Worm (Caenorhabditis elegans) whole organism, early embryonic: ENCODE results near the gene cor-1.
"Not testable (repeated sequence)": the region's sequence is repeated elsewhere in the genome, so short reads cannot be mapped to it uniquely, and the experiment has no call there.

Experiments
- B0310.2 ChIP-seq: sonication (generic microtip); optimal IDR thresholded peaks from 2 replicates; lab custom pipeline; 2016; ENCODE audit warnings: mild to moderate bottlenecking, missing genetic modification characterization, missing compliant biosample characterization
- F13C5.2 ChIP-seq: sonication (generic microtip); optimal IDR thresholded peaks from 2 replicates; lab custom pipeline; 2017; ENCODE audit warnings: mild to moderate bottlenecking, missing genetic modification characterization, inconsistent platforms, missing compliant biosample characterization
- aly-1 ChIP-seq: sonication (generic microtip); optimal IDR thresholded peaks from 2 replicates; lab custom pipeline; 2016; ENCODE audit warnings: missing genetic modification characterization, missing compliant biosample characterization
- ama-1 ChIP-seq: fragments of 150-350 bp; optimal IDR thresholded peaks from 2 replicates; lab custom pipeline; 2014
- ceh-13 ChIP-seq: fragments of 200-800 bp; sonication (Bioruptor generic); optimal IDR thresholded peaks from 2 replicates; lab custom pipeline; 2018; ENCODE audit warnings: mild to moderate bottlenecking, missing genetic modification characterization, missing compliant biosample characterization
- ceh-36 ChIP-seq: sonication (generic microtip); optimal IDR thresholded peaks from 2 replicates; lab custom pipeline; 2016; ENCODE audit warnings: missing genetic modification characterization, inconsistent platforms, missing compliant biosample characterization
- ets-7 ChIP-seq: sonication (generic microtip); optimal IDR thresholded peaks from 2 replicates; lab custom pipeline; 2016; ENCODE audit warnings: missing genotype, missing genetic modification characterization, missing compliant biosample characterization
- flt-1 ChIP-seq: fragments of 200-800 bp; sonication (Bioruptor generic); IDR thresholded peaks from 2 replicates; pipeline ENCODE4 v1.3.6; 2022; ENCODE audit warnings: missing genetic modification characterization, missing compliant biosample characterization
- hmbx-1 ChIP-seq: sonication (generic microtip); optimal IDR thresholded peaks from 2 replicates; lab custom pipeline; 2016; ENCODE audit warnings: mild to moderate bottlenecking, missing genetic modification characterization, missing compliant biosample characterization
- hmg-4 ChIP-seq: fragments of 200-800 bp; sonication (Bioruptor generic); optimal IDR thresholded peaks from 2 replicates; lab custom pipeline; 2018; ENCODE audit warnings: mild to moderate bottlenecking, missing genetic modification characterization, missing compliant biosample characterization
- hnd-1 ChIP-seq: sonication (generic microtip); optimal IDR thresholded peaks from 2 replicates; lab custom pipeline; 2016; ENCODE audit warnings: missing genetic modification characterization, missing compliant biosample characterization
- pes-1 ChIP-seq: fragments of 200-800 bp; sonication (Bioruptor generic); IDR thresholded peaks from 2 replicates; pipeline ENCODE4 v1.3.6; 2022; ENCODE audit warnings: missing genetic modification reagents, missing genetic modification characterization, missing compliant biosample characterization
- scrt-1 ChIP-seq: fragments of 200-800 bp; sonication (Bioruptor generic); IDR thresholded peaks from 2 replicates; pipeline ENCODE4 v1.3.6; 2022; ENCODE audit warnings: missing genetic modification characterization, missing compliant biosample characterization
- sea-1 ChIP-seq: fragments of 200-800 bp; sonication (Bioruptor generic); conservative IDR thresholded peaks from 2 replicates; pipeline ENCODE4 v1.3.6; 2022; ENCODE audit warnings: missing genetic modification characterization, missing compliant biosample characterization
- tbx-11 ChIP-seq: fragments of 200-800 bp; sonication (Bioruptor generic); IDR thresholded peaks from 2 replicates; pipeline ENCODE4 v1.3.6; 2022; ENCODE audit warnings: missing genetic modification characterization, missing compliant biosample characterization
- tbx-37 ChIP-seq: fragments of 200-800 bp; sonication (Bioruptor generic); conservative IDR thresholded peaks from 2 replicates; pipeline ENCODE4 v1.3.6; 2022; ENCODE audit warnings: missing genetic modification reagents, missing genetic modification characterization, missing compliant biosample characterization
- tra-4 ChIP-seq: sonication (generic microtip); optimal IDR thresholded peaks from 2 replicates; lab custom pipeline; 2017; ENCODE audit warnings: missing genetic modification characterization, missing compliant biosample characterization

cor-1 gene

ce11 chrIII:10214540-10214979 is 34.4 kb upstream of the cor-1 start:
- peak; percentile 20 for TF ChIP-seq ama-1 (lab: Kevin White, UChicago)
- no peak for TF ChIP-seq pes-1 (GFP tag; lab: Robert Waterston, UW)

- TF ChIP-seq flt-1 (GFP tag; lab: Robert Waterston, UW) (no peak), F13C5.2 (tag; lab: Kevin White, UChicago) (no peak)
Observed at ce11 chrIII:10215882-10216281, 33.0 kb upstream of the cor-1 start.

DNA sequence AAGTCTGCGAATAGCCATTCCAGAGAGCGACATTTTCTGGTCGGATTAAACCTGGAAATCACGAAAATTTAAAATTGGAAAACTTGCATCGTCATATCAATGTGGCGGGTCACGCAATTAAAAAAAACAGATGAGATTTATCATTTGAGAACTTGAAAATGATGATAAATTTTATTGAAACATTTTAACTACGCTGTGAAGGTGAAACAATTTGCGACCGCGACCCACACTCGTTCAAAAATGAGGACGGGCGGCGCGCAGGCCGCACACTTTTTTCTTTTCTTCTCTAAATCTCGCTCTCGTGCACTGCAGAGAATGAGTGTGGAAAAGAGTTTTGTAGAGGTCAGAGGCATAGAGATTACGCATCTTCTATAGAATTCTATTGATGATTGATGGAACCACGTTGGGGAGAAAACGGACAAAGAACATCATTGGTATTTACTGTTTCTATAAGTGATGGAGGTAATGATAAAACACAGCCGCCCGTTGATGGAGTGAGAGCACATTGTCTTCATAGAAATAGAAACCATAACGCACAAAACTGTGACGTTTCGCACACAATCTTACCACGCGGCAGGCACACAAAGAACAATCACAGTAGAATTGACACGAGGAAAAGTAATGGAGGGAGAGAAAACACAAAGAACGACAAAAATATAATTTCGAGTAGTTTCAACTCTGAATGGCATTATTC is 32.2 kb upstream of the cor-1 start, which contains the start of gene cts-1:
Gene cts-1, minus strand, starts transcription at position 51 of the 694 bp plus-strand sequence.
- TF ChIP-seq hnd-1 (tag; lab: Kevin White, UChicago) (no peak), aly-1 (tag; lab: Kevin White, UChicago) (peak; percentile 28)

ce11 chrIII:10218587-10218986 is 30.3 kb upstream of the cor-1 start, which contains the start of the genes rde-4 and cox-14:
TSS of gene rde-4 (minus strand) at chrIII:10218646.
TSS of gene cox-14 (plus strand) at chrIII:10218942.
- TF ChIP-seq ceh-36 (tag; lab: Kevin White, UChicago) (no peak), hmbx-1 (tag; lab: Kevin White, UChicago) (no peak), tra-4 (tag; lab: Kevin White, UChicago) (no peak), ets-7 (tag; lab: Kevin White, UChicago) (no peak), scrt-1 (GFP tag; lab: Robert Waterston, UW) (no peak), pes-1 (GFP tag; lab: Robert Waterston, UW) (no peak), ama-1 (lab: Kevin White, UChicago) (no peak), flt-1 (GFP tag; lab: Robert Waterston, UW) (no peak), hmg-4 (GFP tag; lab: Kevin White, UChicago) (no peak), sea-1 (GFP tag; lab: Robert Waterston, UW) (no peak), tbx-37 (no peak), F13C5.2 (tag; lab: Kevin White, UChicago) (no peak), ceh-13 (GFP tag; lab: Kevin White, UChicago) (no peak), hnd-1 (tag; lab: Kevin White, UChicago) (no peak), tbx-11 (no peak), aly-1 (tag; lab: Kevin White, UChicago) (no peak), B0310.2 (tag; lab: Kevin White, UChicago) (no peak)

DNA sequence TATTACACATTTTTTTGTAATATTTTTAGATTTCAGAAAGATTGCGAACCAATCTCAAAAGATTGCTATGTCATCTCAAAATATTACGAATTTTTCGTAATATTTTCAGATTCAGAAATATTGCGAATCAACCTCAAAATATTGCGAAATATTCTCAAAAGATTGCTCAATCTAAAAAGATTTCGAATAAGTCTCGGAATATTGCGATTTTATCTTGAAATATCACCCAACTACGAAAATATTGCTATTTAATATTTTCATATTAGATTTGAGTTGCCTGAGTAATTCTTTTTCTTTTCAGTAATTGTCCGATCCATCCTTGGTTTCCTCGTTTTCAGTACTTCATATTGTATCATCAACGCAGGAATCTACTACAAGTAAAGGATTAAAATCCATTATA is 27.1 kb upstream of the cor-1 start, which contains the start of gene Y70G10A.4:
Gene Y70G10A.4, plus strand, starts transcription at position 301 of the 400 bp plus-strand sequence.
- TF ChIP-seq ama-1 (lab: Kevin White, UChicago); hnd-1 (tag; lab: Kevin White, UChicago); ets-7 (tag; lab: Kevin White, UChicago): not testable (repeated sequence)

- TF ChIP-seq sea-1 (GFP tag; lab: Robert Waterston, UW), result no peak
Observed at ce11 chrIII:10231641-10232040, 17.3 kb upstream of the cor-1 start.

DNA sequence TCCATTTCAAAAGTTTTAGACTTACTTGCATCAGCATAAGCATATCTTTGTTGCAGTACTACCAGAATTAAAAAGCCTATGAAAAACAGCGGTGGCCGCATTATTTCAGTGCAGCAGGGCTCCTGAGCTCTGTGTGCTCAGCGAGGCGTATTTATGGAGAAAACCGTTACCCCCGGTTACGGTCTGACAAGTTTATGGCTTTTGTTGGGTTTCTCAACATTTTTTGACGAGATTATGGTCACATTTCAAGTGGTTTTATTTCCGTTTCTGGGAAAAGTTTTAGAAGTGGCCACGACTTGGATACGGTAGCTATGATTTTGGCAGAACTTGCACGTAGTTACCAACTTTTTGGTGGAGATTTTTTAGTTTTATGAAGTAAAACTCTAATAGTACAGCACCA is 14.9 kb upstream of the cor-1 start, which contains the start of gene paml-1:
Gene paml-1, minus strand, starts transcription at position 101 of the 400 bp plus-strand sequence.
- TF ChIP-seq tra-4 (tag; lab: Kevin White, UChicago) (no peak), F13C5.2 (tag; lab: Kevin White, UChicago) (no peak), tbx-11 (no peak), pes-1 (GFP tag; lab: Robert Waterston, UW) (no peak), hnd-1 (tag; lab: Kevin White, UChicago) (no peak), scrt-1 (GFP tag; lab: Robert Waterston, UW) (no peak), hmbx-1 (tag; lab: Kevin White, UChicago) (no peak), aly-1 (tag; lab: Kevin White, UChicago) (no peak), ceh-13 (GFP tag; lab: Kevin White, UChicago) (no peak)

DNA sequence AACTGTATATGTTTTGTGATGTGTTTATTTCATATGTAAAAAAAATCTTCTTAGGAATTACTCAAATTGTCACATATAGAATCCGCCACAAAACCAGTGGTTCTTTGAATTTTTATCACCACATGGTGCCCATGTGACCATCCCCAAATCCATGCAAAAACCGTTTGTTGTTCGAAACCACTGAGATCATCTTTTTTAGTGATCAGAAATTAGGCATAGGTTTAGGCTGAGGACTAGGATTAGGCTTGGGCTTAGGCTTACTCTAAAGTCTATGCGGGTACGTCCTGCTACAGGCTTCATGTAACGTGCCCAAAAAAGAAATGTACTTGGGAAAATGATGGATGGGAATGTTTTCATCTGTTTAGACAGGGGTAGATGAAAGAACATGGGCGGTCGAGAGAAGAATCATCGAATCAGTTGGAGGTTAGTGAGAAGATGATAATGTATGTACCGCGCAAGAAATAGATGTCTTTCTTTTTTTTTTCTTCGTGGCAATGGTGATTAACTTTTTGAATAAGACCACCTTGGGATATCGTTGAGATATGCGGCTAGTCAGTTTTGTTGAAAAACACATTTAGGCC is 12.5 kb upstream of the cor-1 start:
- TF ChIP-seq scrt-1 (GFP tag; lab: Robert Waterston, UW) (no peak), sea-1 (GFP tag; lab: Robert Waterston, UW) (no peak), B0310.2 (tag; lab: Kevin White, UChicago) (no peak), flt-1 (GFP tag; lab: Robert Waterston, UW) (no peak)
